Fruit fly (Drosophila melanogaster) whole organism: ENCODE results near the gene CG3309.

Experiments used
- CG8478 ChIP-seq: fragments of >200 bp; optimal IDR thresholded peaks from 2 replicates; lab custom pipeline; 2018; ENCODE audit warnings: inconsistent platforms
- Dll ChIP-seq: fragments of >200 bp; optimal IDR thresholded peaks from 2 replicates; lab custom pipeline; 2017
- EcR ChIP-seq, 2 experiments: fragments of >200 bp; optimal IDR thresholded peaks; 2 replicates each; lab custom pipeline; 2017; ENCODE audit warnings: missing biosample characterization in 2 of 2, missing genetic modification characterization in 2 of 2, missing genetic modification reagents in 2 of 2
- pan ChIP-seq: fragments of >200 bp; optimal IDR thresholded peaks from 2 replicates; lab custom pipeline; 2017
- psq ChIP-seq: fragments of >200 bp; optimal IDR thresholded peaks from 2 replicates; lab custom pipeline; 2017
- usp ChIP-seq: fragments of >200 bp; optimal IDR thresholded peaks from 2 replicates; lab custom pipeline; 2017; ENCODE audit warnings: missing biosample characterization, missing genetic modification characterization, mixed read lengths

Gene CG3309

dm6 chrX:5323636-5324035 lies 5.5 kb downstream of the CG3309 start, which contains the start of gene Mcm3:
Gene Mcm3, plus strand, starts transcription at chrX:5323855.
- TF ChIP-seq EcR (GFP tag; optimal IDR thresholded peaks at IDR 0.05; lab: Kevin White, UChicago) = no peak

dm6 chrX:5322459-5322883 lies 6.7 kb downstream of the CG3309 start, which contains the start of gene Rnp4F:
Gene Rnp4F, minus strand, starts transcription at chrX:5322696.
- TF ChIP-seq usp = no peak
- TF ChIP-seq EcR (GFP tag; optimal IDR thresholded peaks at IDR 0.05; lab: Kevin White, UChicago) = no peak
- no peak for TF ChIP-seq Dll (lab: Kevin White, UChicago)
- no peak for TF ChIP-seq CG8478 (lab: Kevin White, UChicago)
- TF ChIP-seq psq (lab: Kevin White, UChicago) = no peak
- TF ChIP-seq pan = no peak

- TF ChIP-seq CG8478 (lab: Kevin White, UChicago) = no peak
- no peak for TF ChIP-seq pan
- TF ChIP-seq usp = no peak
- TF ChIP-seq psq (lab: Kevin White, UChicago) = no peak
- no peak for TF ChIP-seq EcR (GFP tag; optimal IDR thresholded peaks at IDR 0.05; lab: Kevin White, UChicago)
- TF ChIP-seq Dll (lab: Kevin White, UChicago) = no peak
These were observed 12.0 kb downstream of the CG3309 start, which contains the start of the genes CG15930 and Sas10 for dm6 chrX:5317170-5317569. Gene CG15930, minus strand, starts transcription at chrX:5317295. Gene Sas10, plus strand, starts transcription at chrX:5317409.

dm6 chrX:5312958-5313357 lies 16.2 kb downstream of the CG3309 start, which contains the start of gene CG4198:
Gene CG4198, plus strand, starts transcription at chrX:5313258.
- TF ChIP-seq EcR (GFP tag; optimal IDR thresholded peaks at IDR 0.05; lab: Kevin White, UChicago) (no peak), pan (no peak), psq (lab: Kevin White, UChicago) (no peak), usp (no peak), Dll (lab: Kevin White, UChicago) (no peak), CG8478 (lab: Kevin White, UChicago) (no peak)

dm6 chrX:5311838-5312339 lies 17.3 kb downstream of the CG3309 start, which contains the start of the genes TrxT and dhd:
Gene TrxT, minus strand, starts transcription at chrX:5311888.
Gene dhd, plus strand, starts transcription at chrX:5312171.
- TF ChIP-seq psq (lab: Kevin White, UChicago) (no peak), CG8478 (lab: Kevin White, UChicago) (no peak), usp (no peak), EcR (GFP tag; optimal IDR thresholded peaks at IDR 0.05; lab: Kevin White, UChicago) (no peak), Dll (lab: Kevin White, UChicago) (no peak), pan (no peak)

- TF ChIP-seq CG8478 (lab: Kevin White, UChicago) = no peak
- TF ChIP-seq psq (lab: Kevin White, UChicago) = no peak
- no peak for TF ChIP-seq EcR (GFP tag; optimal IDR thresholded peaks at IDR 0.05; lab: Kevin White, UChicago)
These were observed 20.2 kb downstream of the CG3309 start, which contains the start of the genes Cdk7 and snf for dm6 chrX:5308963-5309362. Gene Cdk7, minus strand, starts transcription at chrX:5308983. Gene snf, plus strand, starts transcription at chrX:5309242.

- TF ChIP-seq EcR (GFP tag; optimal IDR thresholded peaks at IDR 0.05; lab: Kevin White, UChicago) (no peak), CG8478 (lab: Kevin White, UChicago) (no peak), Dll (lab: Kevin White, UChicago) (no peak)
These were observed 21.8 kb downstream of the CG3309 start, which contains the start of gene CG17764 for dm6 chrX:5307317-5307716. Gene CG17764, minus strand, starts transcription at chrX:5307417.

dm6 chrX:5305591-5305990 lies 23.6 kb downstream of the CG3309 start, which contains the start of gene CG3323:
Gene CG3323, minus strand, starts transcription at chrX:5305691.
- TF ChIP-seq usp (no peak), CG8478 (lab: Kevin White, UChicago) (no peak), EcR (GFP tag; optimal IDR thresholded peaks at IDR 0.05; lab: Kevin White, UChicago) (no peak), pan (no peak), psq (lab: Kevin White, UChicago) (no peak), Dll (lab: Kevin White, UChicago) (no peak)

dm6 chrX:5300623-5301283 lies 28.4 kb downstream of the CG3309 start:
- TF ChIP-seq psq (lab: Kevin White, UChicago) = no peak

dm6 chrX:5299957-5300356 lies 29.2 kb downstream of the CG3309 start:
- no peak for TF ChIP-seq psq (lab: Kevin White, UChicago)
- no peak for TF ChIP-seq EcR (GFP tag; optimal IDR thresholded peaks at IDR 0.05; lab: Kevin White, UChicago)
- no peak for TF ChIP-seq pan
- TF ChIP-seq Dll (lab: Kevin White, UChicago) = no peak
- TF ChIP-seq CG8478 (lab: Kevin White, UChicago) = no peak
- TF ChIP-seq usp = no peak

- TF ChIP-seq Dll (lab: Kevin White, UChicago) = no peak
- TF ChIP-seq CG8478 (lab: Kevin White, UChicago) = no peak
- no peak for TF ChIP-seq usp
- TF ChIP-seq pan = no peak
These were observed 33.4 kb downstream of the CG3309 start, which contains the start of gene CG42749 for dm6 chrX:5295766-5296165. Gene CG42749, plus strand, starts transcription at chrX:5296066.

- TF ChIP-seq usp (no peak), pan (no peak), EcR (GFP tag; optimal IDR thresholded peaks at IDR 0.05; lab: Kevin White, UChicago) (no peak), Dll (lab: Kevin White, UChicago) (no peak), CG8478 (lab: Kevin White, UChicago) (no peak), psq (lab: Kevin White, UChicago) (no peak)
These were observed 36.0 kb downstream of the CG3309 start for dm6 chrX:5293141-5293540.
